Worm (Caenorhabditis elegans) whole organism, young adult: ENCODE data around the gene R11D1.13.
A peak's percentile ranks its signal among the peaks of the same experiment; 100 is the strongest.

ENCODE experiments used
- B0019.2 ChIP-seq: fragments of 200-800 bp; sonication (Bioruptor generic); conservative IDR thresholded peaks from 2 replicates; pipeline ENCODE4 v1.3.6; 2022; ENCODE audit warnings: missing genetic modification reagents, missing genetic modification characterization, missing compliant biosample characterization
- C06A6.2 ChIP-seq: fragments of 200-800 bp; sonication (Bioruptor generic); conservative IDR thresholded peaks from 2 replicates; pipeline ENCODE4 v1.3.6; 2022; ENCODE audit warnings: missing genetic modification characterization, missing compliant biosample characterization
- C17E4.6 ChIP-seq: fragments of 200-800 bp; sonication (Bioruptor generic); IDR thresholded peaks from 2 replicates; pipeline ENCODE4 v1.3.6; 2022; ENCODE audit warnings: missing genetic modification reagents, missing genetic modification characterization, missing compliant biosample characterization
- D2030.7 ChIP-seq: fragments of 200-800 bp; sonication (Bioruptor generic); IDR thresholded peaks from 2 replicates; pipeline ENCODE4 v1.3.6; 2022; ENCODE audit warnings: missing genetic modification reagents, missing genetic modification characterization, missing compliant biosample characterization
- F10E7.11 ChIP-seq: sonication (generic microtip); optimal IDR thresholded peaks from 2 replicates; lab custom pipeline; 2017; ENCODE audit warnings: mild to moderate bottlenecking, missing genetic modification characterization, moderate library complexity, missing compliant biosample characterization
- F33H1.4 ChIP-seq: fragments of 200-800 bp; sonication (Bioruptor generic); IDR thresholded peaks from 2 replicates; pipeline ENCODE4 v1.3.6; 2022; ENCODE audit warnings: missing genetic modification reagents, missing genetic modification characterization, missing compliant biosample characterization
- F39B2.1 ChIP-seq: fragments of 200-800 bp; sonication (Bioruptor generic); IDR thresholded peaks from 2 replicates; pipeline ENCODE4 v1.3.6; 2022; ENCODE audit warnings: missing genetic modification reagents, missing genetic modification characterization, missing compliant biosample characterization
- F49E8.2 ChIP-seq: sonication (generic microtip); optimal IDR thresholded peaks from 3 replicates; lab custom pipeline; 2017; ENCODE audit warnings: missing genetic modification characterization, mild to moderate bottlenecking, missing compliant biosample characterization, antibody characterized with exemption, moderate library complexity; ENCODE audit not compliant: insufficient read depth
- F52B5.7 ChIP-seq: sonication (generic microtip); optimal IDR thresholded peaks from 2 replicates; lab custom pipeline; 2016; ENCODE audit warnings: mild to moderate bottlenecking, missing genetic modification characterization, missing compliant biosample characterization
- K12H6.12 ChIP-seq: fragments of 200-800 bp; sonication (Bioruptor generic); optimal IDR thresholded peaks from 2 replicates; lab custom pipeline; 2018; ENCODE audit warnings: mild to moderate bottlenecking, missing genetic modification characterization, missing compliant biosample characterization
- Y53G8AR.9 ChIP-seq: fragments of 200-800 bp; sonication (Bioruptor generic); conservative IDR thresholded peaks from 2 replicates; pipeline ENCODE4 v1.3.6; 2022; ENCODE audit warnings: missing genetic modification reagents, missing genetic modification characterization, missing compliant biosample characterization
- Y56A3A.18 ChIP-seq: fragments of 200-800 bp; sonication (Bioruptor generic); IDR thresholded peaks from 2 replicates; pipeline ENCODE4 v1.3.6; 2022; ENCODE audit warnings: missing genetic modification reagents, missing genetic modification characterization, missing compliant biosample characterization
- Y67H2A.10 ChIP-seq: fragments of 200-800 bp; sonication (Bioruptor generic); conservative IDR thresholded peaks from 2 replicates; pipeline ENCODE4 v1.3.6; 2022; ENCODE audit warnings: missing genetic modification reagents, missing genetic modification characterization, missing compliant biosample characterization
- Y95B8A.8 ChIP-seq: fragments of 200-800 bp; sonication (Bioruptor generic); IDR thresholded peaks from 2 replicates; pipeline ENCODE4 v1.3.6; 2022; ENCODE audit warnings: missing genetic modification reagents, missing genetic modification characterization, missing compliant biosample characterization
- bed-1 ChIP-seq: fragments of 200-800 bp; sonication (Bioruptor generic); IDR thresholded peaks from 2 replicates; pipeline ENCODE4 v1.3.6; 2022; ENCODE audit warnings: missing genetic modification reagents, missing genetic modification characterization, missing compliant biosample characterization
- cebp-1 ChIP-seq, 2 experiments: fragments of 200-800 bp in 1 of 2; sonication (Bioruptor generic) in 1 of 2; sonication (generic microtip) in 1 of 2; IDR thresholded peaks in 1 of 2; optimal IDR thresholded peaks in 1 of 2; 2 replicates each; pipeline versions ENCODE4 v1.3.6 to Lab custom; 2017 to 2022; ENCODE audit warnings: missing compliant biosample characterization in 2 of 2, missing genetic modification characterization in 2 of 2, mild to moderate bottlenecking in 1 of 2, missing genetic modification reagents in 1 of 2, moderate library complexity in 1 of 2
- cebp-2 ChIP-seq: fragments of 200-800 bp; sonication (Bioruptor generic); IDR thresholded peaks from 2 replicates; pipeline ENCODE4 v1.3.6; 2022; ENCODE audit warnings: missing genetic modification characterization, missing compliant biosample characterization
- ceh-100 ChIP-seq: fragments of 200-800 bp; sonication (Bioruptor generic); IDR thresholded peaks from 2 replicates; pipeline ENCODE4 v1.3.6; 2022; ENCODE audit warnings: missing genetic modification reagents, missing genetic modification characterization, missing compliant biosample characterization
- dox-1 ChIP-seq: fragments of 200-800 bp; sonication (Bioruptor generic); IDR thresholded peaks from 2 replicates; pipeline ENCODE4 v1.3.6; 2022; ENCODE audit warnings: missing genetic modification reagents, missing genetic modification characterization, missing compliant biosample characterization
- egl-44 ChIP-seq: fragments of 200-800 bp; sonication (Bioruptor generic); IDR thresholded peaks from 2 replicates; pipeline ENCODE4 v1.3.6; 2022; ENCODE audit warnings: missing genetic modification reagents, missing genetic modification characterization, missing compliant biosample characterization
- egrh-3 ChIP-seq: fragments of 200-800 bp; sonication (Bioruptor generic); IDR thresholded peaks from 2 replicates; pipeline ENCODE4 v1.3.6; 2022; ENCODE audit warnings: missing genetic modification reagents, missing genetic modification characterization, missing compliant biosample characterization
- fkh-3 ChIP-seq: sonication (generic microtip); optimal IDR thresholded peaks from 2 replicates; lab custom pipeline; 2016; ENCODE audit warnings: mild to moderate bottlenecking, missing genetic modification characterization, missing compliant biosample characterization
- hlh-12 ChIP-seq: sonication (generic microtip); optimal IDR thresholded peaks from 2 replicates; lab custom pipeline; 2016; ENCODE audit warnings: missing genetic modification characterization, missing compliant biosample characterization
- hlh-26 ChIP-seq: fragments of 200-800 bp; sonication (Bioruptor generic); conservative IDR thresholded peaks from 2 replicates; pipeline ENCODE4 v1.3.6; 2022; ENCODE audit warnings: missing genetic modification reagents, missing genetic modification characterization, missing compliant biosample characterization
- lsl-1 ChIP-seq: fragments of 200-800 bp; sonication (Bioruptor generic); optimal IDR thresholded peaks from 2 replicates; lab custom pipeline; 2018; ENCODE audit warnings: mild to moderate bottlenecking, missing genetic modification characterization, moderate library complexity, missing compliant biosample characterization
- madf-3 ChIP-seq: fragments of 200-800 bp; sonication (Bioruptor generic); IDR thresholded peaks from 2 replicates; pipeline ENCODE4 v1.3.6; 2022; ENCODE audit warnings: missing genetic modification reagents, missing genetic modification characterization, missing compliant biosample characterization
- madf-8 ChIP-seq: fragments of 200-800 bp; sonication (Bioruptor generic); conservative IDR thresholded peaks from 2 replicates; pipeline ENCODE4 v1.3.6; 2022; ENCODE audit warnings: missing genetic modification reagents, missing genetic modification characterization, missing compliant biosample characterization
- nfya-1 ChIP-seq: sonication (generic microtip); optimal IDR thresholded peaks from 2 replicates; lab custom pipeline; 2017; ENCODE audit warnings: antibody characterized with exemption, missing compliant biosample characterization, missing genetic modification characterization, borderline replicate concordance; ENCODE audit not compliant: insufficient read depth
- nhr-179 ChIP-seq: sonication (generic microtip); optimal IDR thresholded peaks from 2 replicates; lab custom pipeline; 2016; ENCODE audit warnings: mild to moderate bottlenecking, missing genetic modification characterization, missing compliant biosample characterization
- nhr-80 ChIP-seq: sonication (generic microtip); optimal IDR thresholded peaks from 2 replicates; lab custom pipeline; 2016; ENCODE audit warnings: missing genetic modification characterization, missing compliant biosample characterization
- nhr-90 ChIP-seq: sonication (generic microtip); optimal IDR thresholded peaks from 2 replicates; lab custom pipeline; 2016; ENCODE audit warnings: missing genotype, mild to moderate bottlenecking, missing genetic modification characterization, missing compliant biosample characterization
- sdz-38 ChIP-seq: sonication (generic microtip); optimal IDR thresholded peaks from 2 replicates; lab custom pipeline; 2016; ENCODE audit warnings: missing genotype, missing genetic modification characterization, missing compliant biosample characterization
- snpc-3.4 ChIP-seq: sonication (generic microtip); optimal IDR thresholded peaks from 2 replicates; lab custom pipeline; 2017; ENCODE audit warnings: missing genetic modification characterization, mild to moderate bottlenecking, missing compliant biosample characterization, antibody characterized with exemption, moderate library complexity, missing genotype, missing genetic modification reagents
- tlf-1 ChIP-seq: fragments of 200-800 bp; sonication (Bioruptor generic); optimal IDR thresholded peaks from 2 replicates; lab custom pipeline; 2018; ENCODE audit warnings: mild to moderate bottlenecking, missing genetic modification characterization, missing compliant biosample characterization
- zim-3 ChIP-seq: sonication (generic microtip); optimal IDR thresholded peaks from 2 replicates; lab custom pipeline; 2017; ENCODE audit warnings: mild to moderate bottlenecking, missing genetic modification characterization, moderate library complexity, missing compliant biosample characterization
- ztf-26 ChIP-seq: sonication (generic microtip); optimal IDR thresholded peaks from 2 replicates; lab custom pipeline; 2017; ENCODE audit warnings: missing genetic modification characterization, missing compliant biosample characterization

Gene R11D1.13

ce11 chrV:12732734-12733133 is 5.8 kb downstream of the R11D1.13 start:
- no peak for TF ChIP-seq Y67H2A.10
- peak; percentile 5 for TF ChIP-seq nhr-80
- TF ChIP-seq C06A6.2 (GFP tag; lab: Robert Waterston, UW) = no peak

- TF ChIP-seq zim-3 (tag; lab: Kevin White, UChicago) (no peak), nhr-80 (peak; percentile 70)
- TF ChIP-seq, all 124 proteins: peak for 1
Observed at ce11 chrV:12733465-12734248, 6.7 kb downstream of the R11D1.13 start, which contains the start of the genes dhs-21 and xbx-9. dhs-21 (minus strand) TSS chrV:12733645. xbx-9 (plus strand) TSS chrV:12734198.

- TF ChIP-seq F49E8.2 = no peak
- no peak for TF ChIP-seq fkh-3 (tag; lab: Kevin White, UChicago)
- no peak for TF ChIP-seq C06A6.2 (GFP tag; lab: Robert Waterston, UW)
Observed at ce11 chrV:12736166-12736753, 9.3 kb downstream of the R11D1.13 start, which contains the start of gene cky-1. cky-1 (plus strand) TSS chrV:12736703.

ce11 chrV:12741684-12742083 is 14.7 kb downstream of the R11D1.13 start, which contains the start of gene hrg-7:
hrg-7 (plus strand) TSS chrV:12742041.
- no peak for TF ChIP-seq F10E7.11
- peak; percentile 94 for TF ChIP-seq nhr-80
- TF ChIP-seq, all 124 proteins: peak for 1

ce11 chrV:12743778-12744502 is 17.0 kb downstream of the R11D1.13 start:
- TF ChIP-seq sdz-38 (tag; lab: Kevin White, UChicago) (no peak), ztf-26 (no peak), egrh-3 (GFP tag; lab: Robert Waterston, UW) (no peak), nhr-179 (no peak), Y53G8AR.9 (GFP tag; lab: Robert Waterston, UW) (no peak), egl-44 (GFP tag; lab: Robert Waterston, UW) (no peak), nhr-90 (tag; lab: Kevin White, UChicago) (peak; percentile 38), zim-3 (tag; lab: Kevin White, UChicago) (no peak), Y95B8A.8 (no peak), bed-1 (GFP tag; lab: Robert Waterston, UW) (no peak), D2030.7 (no peak), F52B5.7 (peak; percentile 55), Y56A3A.18 (GFP tag; lab: Robert Waterston, UW) (no peak), nhr-80 (peak; percentile 41), dox-1 (no peak), F33H1.4 (GFP tag; lab: Robert Waterston, UW) (no peak), C17E4.6 (GFP tag; lab: Robert Waterston, UW) (no peak), snpc-3.4 (tag; lab: Kevin White, UChicago) (no peak), madf-3 (GFP tag; lab: Robert Waterston, UW) (no peak), C06A6.2 (GFP tag; lab: Robert Waterston, UW) (no peak), tlf-1 (GFP tag; lab: Kevin White, UChicago) (no peak), B0019.2 (GFP tag; lab: Robert Waterston, UW) (no peak), cebp-2 (0 out of 2 replicates have a peak, but pooled peaks have one; percentile 19), nfya-1 (no peak), madf-8 (GFP tag; lab: Robert Waterston, UW) (no peak), cebp-1 (GFP tag; IDR thresholded peaks at IDR 0.05; lab: Robert Waterston, UW) (no peak), cebp-1 (tag; optimal IDR thresholded peaks at IDR 0.05; lab: Kevin White, UChicago) (no peak), K12H6.12 (no peak), hlh-12 (tag; lab: Kevin White, UChicago) (no peak), F39B2.1 (no peak), ceh-100 (GFP tag; lab: Robert Waterston, UW) (no peak), hlh-26 (GFP tag; lab: Robert Waterston, UW) (no peak), lsl-1 (no peak)
